Worm (Caenorhabditis elegans) whole organism, L2 larva: ENCODE measurements around the gene T07E3.3.

Experiments
- C34F6.9 ChIP-seq: fragments of 150-350 bp; optimal IDR thresholded peaks from 2 replicates; lab custom pipeline; 2014; ENCODE audit warnings: missing biosample characterization, missing genetic modification characterization
- R02D3.7 ChIP-seq: fragments of 150-350 bp; optimal IDR thresholded peaks from 2 replicates; lab custom pipeline; 2014; ENCODE audit warnings: missing biosample characterization, missing genetic modification characterization
- Y55F3AM.14 ChIP-seq: fragments of 200-800 bp; sonication (Bioruptor generic); optimal IDR thresholded peaks from 2 replicates; lab custom pipeline; 2018; ENCODE audit warnings: mild to moderate bottlenecking, missing genetic modification characterization, missing compliant biosample characterization
- ZK546.5 ChIP-seq: sonication (generic microtip); optimal IDR thresholded peaks from 2 replicates; lab custom pipeline; 2017; ENCODE audit warnings: missing biosample characterization, missing genetic modification characterization
- alr-1 ChIP-seq: fragments of 150-350 bp; optimal IDR thresholded peaks from 2 replicates; lab custom pipeline; 2014; ENCODE audit warnings: missing biosample characterization, missing genetic modification characterization
- aly-2 ChIP-seq: fragments of 150-350 bp; optimal IDR thresholded peaks from 2 replicates; lab custom pipeline; 2014; ENCODE audit warnings: missing biosample characterization, missing genetic modification characterization
- ama-1 ChIP-seq: fragments of 150-350 bp; optimal IDR thresholded peaks from 2 replicates; lab custom pipeline; 2018; ENCODE audit warnings: inconsistent platforms
- blmp-1 ChIP-seq: sonication (generic microtip); optimal IDR thresholded peaks from 2 replicates; lab custom pipeline; 2017; ENCODE audit warnings: missing genetic modification characterization, mild to moderate bottlenecking, missing compliant biosample characterization, antibody characterized with exemption, moderate library complexity; ENCODE audit not compliant: insufficient read depth
- ceh-82 ChIP-seq: fragments of 150-350 bp; optimal IDR thresholded peaks from 2 replicates; lab custom pipeline; 2014; ENCODE audit warnings: missing biosample characterization, missing genetic modification characterization
- crh-2 ChIP-seq: sonication (generic microtip); optimal IDR thresholded peaks from 2 replicates; lab custom pipeline; 2017; ENCODE audit warnings: missing biosample characterization, missing genetic modification characterization
- dmd-4 ChIP-seq: sonication (generic microtip); optimal IDR thresholded peaks from 2 replicates; lab custom pipeline; 2017; ENCODE audit warnings: missing biosample characterization, missing genetic modification characterization
- egl-27 ChIP-seq: sonication (generic microtip); optimal IDR thresholded peaks from 3 replicates; lab custom pipeline; 2017; ENCODE audit warnings: missing biosample characterization, missing genetic modification reagents, missing genetic modification characterization
- elt-1 ChIP-seq: fragments of 150-350 bp; optimal IDR thresholded peaks from 2 replicates; lab custom pipeline; 2014; ENCODE audit warnings: missing biosample characterization, missing genetic modification characterization
- elt-3 ChIP-seq: sonication (generic microtip); optimal IDR thresholded peaks from 2 replicates; lab custom pipeline; 2017; ENCODE audit warnings: missing biosample characterization, missing genetic modification characterization
- fos-1 ChIP-seq: fragments of 150-350 bp; optimal IDR thresholded peaks from 2 replicates; lab custom pipeline; 2014; ENCODE audit warnings: missing biosample characterization, missing genetic modification characterization
- gmeb-1 ChIP-seq: fragments of 150-350 bp; optimal IDR thresholded peaks from 2 replicates; lab custom pipeline; 2014; ENCODE audit warnings: missing biosample characterization, missing genetic modification characterization
- lin-13 ChIP-seq: fragments of 150-350 bp; optimal IDR thresholded peaks from 2 replicates; lab custom pipeline; 2014; ENCODE audit warnings: missing biosample characterization, missing genetic modification reagents, missing genetic modification characterization
- lin-39 ChIP-seq: fragments of 150-350 bp; optimal IDR thresholded peaks from 2 replicates; lab custom pipeline; 2014; ENCODE audit warnings: missing biosample characterization, missing genetic modification reagents, missing genetic modification characterization
- lsy-2 ChIP-seq, 2 experiments: fragments of 150-350 bp in 1 of 2; sonication (generic microtip) in 1 of 2; optimal IDR thresholded peaks; 2 replicates each; lab custom pipeline; 2014 to 2017; ENCODE audit warnings: missing biosample characterization in 2 of 2, missing genetic modification characterization in 2 of 2
- mab-5 ChIP-seq: fragments of 150-350 bp; optimal IDR thresholded peaks from 2 replicates; lab custom pipeline; 2014; ENCODE audit warnings: missing biosample characterization, missing genetic modification characterization
- mbf-1 ChIP-seq: sonication (generic microtip); optimal IDR thresholded peaks from 2 replicates; lab custom pipeline; 2017; ENCODE audit warnings: missing biosample characterization, missing genetic modification characterization
- mdl-1 ChIP-seq, 2 experiments: fragments of 150-350 bp in 1 of 2; sonication (generic microtip) in 1 of 2; optimal IDR thresholded peaks; 2 replicates each; lab custom pipeline; 2017; ENCODE audit warnings: missing biosample characterization in 2 of 2, missing genetic modification characterization in 2 of 2
- nhr-10 ChIP-seq: sonication (generic microtip); optimal IDR thresholded peaks from 2 replicates; lab custom pipeline; 2017; ENCODE audit warnings: missing biosample characterization, missing genetic modification characterization
- nhr-11 ChIP-seq: fragments of 150-350 bp; optimal IDR thresholded peaks from 2 replicates; lab custom pipeline; 2014; ENCODE audit warnings: missing biosample characterization, missing genetic modification characterization
- nhr-12 ChIP-seq: fragments of 150-350 bp; optimal IDR thresholded peaks from 2 replicates; lab custom pipeline; 2014; ENCODE audit warnings: missing biosample characterization, missing genetic modification characterization
- nhr-129 ChIP-seq: fragments of 150-350 bp; optimal IDR thresholded peaks from 2 replicates; lab custom pipeline; 2014; ENCODE audit warnings: missing biosample characterization, missing genetic modification characterization
- nhr-21 ChIP-seq: fragments of 150-350 bp; optimal IDR thresholded peaks from 2 replicates; lab custom pipeline; 2014; ENCODE audit warnings: missing biosample characterization, missing genetic modification characterization
- nhr-237 ChIP-seq: fragments of 150-350 bp; optimal IDR thresholded peaks from 2 replicates; lab custom pipeline; 2014; ENCODE audit warnings: missing biosample characterization, missing genetic modification characterization
- nhr-25 ChIP-seq: fragments of 150-350 bp; sonication (generic microtip); optimal IDR thresholded peaks from 3 replicates; lab custom pipeline; 2014; ENCODE audit warnings: missing biosample characterization, missing genetic modification characterization
- nhr-77 ChIP-seq: fragments of 150-350 bp; optimal IDR thresholded peaks from 2 replicates; lab custom pipeline; 2014; ENCODE audit warnings: missing biosample characterization, missing genetic modification characterization
- peb-1 ChIP-seq: fragments of 150-350 bp; optimal IDR thresholded peaks from 2 replicates; lab custom pipeline; 2014; ENCODE audit warnings: missing biosample characterization, missing genetic modification characterization
- sem-4 ChIP-seq: fragments of 150-350 bp; optimal IDR thresholded peaks from 2 replicates; lab custom pipeline; 2014; ENCODE audit warnings: missing biosample characterization, missing genetic modification reagents, missing genetic modification characterization
- skn-1 ChIP-seq: sonication (generic microtip); optimal IDR thresholded peaks from 2 replicates; lab custom pipeline; 2017; ENCODE audit warnings: missing biosample characterization, missing genetic modification characterization
- sma-3 ChIP-seq: sonication (generic microtip); optimal IDR thresholded peaks from 2 replicates; lab custom pipeline; 2016; ENCODE audit warnings: missing genetic modification reagents, missing genetic modification characterization, missing compliant biosample characterization
- sma-9 ChIP-seq, 2 experiments: fragments of 150-350 bp in 1 of 2; sonication (generic microtip) in 1 of 2; optimal IDR thresholded peaks; 2 replicates each; lab custom pipeline; 2014 to 2016; ENCODE audit warnings: missing genetic modification characterization in 2 of 2, mild to moderate bottlenecking in 1 of 2, missing biosample characterization in 1 of 2, missing compliant biosample characterization in 1 of 2, missing genetic modification reagents in 1 of 2, moderate library complexity in 1 of 2
- snpc-4 ChIP-seq: fragments of 150-350 bp; optimal IDR thresholded peaks from 2 replicates; lab custom pipeline; 2014; ENCODE audit warnings: missing biosample characterization, missing genetic modification characterization
- unc-39 ChIP-seq: fragments of 150-350 bp; optimal IDR thresholded peaks from 2 replicates; lab custom pipeline; 2014; ENCODE audit warnings: missing biosample characterization, missing genetic modification characterization
- unc-55 ChIP-seq: fragments of 150-350 bp; sonication (generic microtip); optimal IDR thresholded peaks from 3 replicates; lab custom pipeline; 2014; ENCODE audit warnings: missing biosample characterization, missing genetic modification reagents, missing genetic modification characterization
- unc-62 ChIP-seq: fragments of 150-350 bp; optimal IDR thresholded peaks from 2 replicates; lab custom pipeline; 2014; ENCODE audit warnings: missing biosample characterization, missing genetic modification reagents, missing genetic modification characterization
- zag-1 ChIP-seq: fragments of 150-350 bp; optimal IDR thresholded peaks from 2 replicates; lab custom pipeline; 2014; ENCODE audit warnings: missing biosample characterization, missing genetic modification characterization
- ztf-1 ChIP-seq: fragments of 200-800 bp; sonication (Bioruptor generic); conservative IDR thresholded peaks from 2 replicates; pipeline ENCODE4 v1.3.6; 2022; ENCODE audit warnings: missing genetic modification characterization, missing compliant biosample characterization
- ztf-11 ChIP-seq: sonication (generic microtip); optimal IDR thresholded peaks from 2 replicates; lab custom pipeline; 2017; ENCODE audit warnings: missing biosample characterization, missing genetic modification characterization
- ztf-4 ChIP-seq: fragments of 150-350 bp; optimal IDR thresholded peaks from 2 replicates; lab custom pipeline; 2014; ENCODE audit warnings: missing biosample characterization, missing genetic modification characterization

The T07E3.3 gene

DNA sequence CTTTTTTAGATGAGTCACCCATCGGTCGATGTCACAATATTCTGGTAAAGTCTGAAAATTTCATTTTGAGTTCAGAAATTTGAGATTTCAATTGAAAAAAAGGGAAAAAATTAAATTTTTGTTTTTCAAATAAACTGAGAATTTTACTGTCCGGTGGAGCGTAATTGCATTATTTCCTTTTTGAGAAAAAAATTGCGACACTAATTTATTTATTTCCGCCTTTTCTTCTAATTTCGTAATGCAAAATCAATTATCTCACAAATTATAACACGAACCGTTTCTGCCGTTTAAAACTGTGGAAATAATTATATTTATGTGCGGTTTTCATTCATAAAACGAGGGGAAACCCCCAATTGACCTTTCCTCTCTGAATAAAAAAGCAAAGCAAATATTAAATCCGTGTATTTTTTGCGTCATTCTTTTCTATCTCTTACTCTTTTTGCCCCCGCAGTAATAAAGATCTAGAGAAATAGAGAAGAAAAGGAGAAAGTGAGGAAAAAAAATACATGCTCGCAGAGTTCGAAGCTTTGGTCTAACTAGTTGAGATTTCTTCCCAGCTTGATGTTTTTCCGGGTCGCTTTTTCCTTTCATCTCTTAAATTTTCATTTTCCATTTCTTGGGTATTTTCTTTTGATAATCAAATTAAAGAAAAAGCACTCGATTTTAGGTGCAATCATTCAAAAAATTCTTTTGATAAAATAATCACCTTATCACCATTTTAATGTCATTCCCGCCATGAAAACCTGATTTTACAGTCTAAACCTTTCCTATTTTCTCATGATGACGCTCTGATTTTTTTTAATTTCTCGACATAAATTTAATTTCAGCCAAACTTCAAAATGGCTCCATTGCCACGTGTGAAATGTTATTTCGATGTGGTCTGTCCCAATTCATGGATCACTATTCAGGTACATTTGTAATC, at the start of gene T07E3.3, which contains the start of gene brc-2:
Gene T07E3.3 (plus strand): TSS at position 822 of the 922 bp plus-strand sequence.
Gene brc-2 (minus strand): TSS at position 51 of the 922 bp plus-strand sequence.
- no peak for TF ChIP-seq gmeb-1
- peak; percentile 52 for TF ChIP-seq C34F6.9 (tag; lab: Kevin White, UChicago)
- peak; percentile 2 for TF ChIP-seq nhr-129
- TF ChIP-seq sma-9 (GFP tag; optimal IDR thresholded peaks at IDR 0.05; lab: Kevin White, UChicago) = peak; percentile 2
- no peak for TF ChIP-seq sma-9 (tag; optimal IDR thresholded peaks at IDR 0.05; lab: Kevin White, UChicago)
- no peak for TF ChIP-seq snpc-4 (tag; lab: Kevin White, UChicago)
- no peak for TF ChIP-seq skn-1 (tag; lab: Kevin White, UChicago)
- TF ChIP-seq nhr-25 = no peak
- TF ChIP-seq alr-1 (tag; lab: Kevin White, UChicago) = no peak
- no peak for TF ChIP-seq ama-1 (lab: Kevin White, UChicago)
- no peak for TF ChIP-seq zag-1 (tag; lab: Kevin White, UChicago)
- peak in 1 of 2 experiments; percentile 11 for TF ChIP-seq lsy-2 (tag; optimal IDR thresholded peaks at IDR 0.05; lab: Kevin White, UChicago)
- TF ChIP-seq unc-55 = peak; percentile 13
- TF ChIP-seq nhr-237 (tag; lab: Kevin White, UChicago) = no peak
- no peak for TF ChIP-seq mdl-1 (tag; optimal IDR thresholded peaks at IDR 0.05; lab: Kevin White, UChicago)
- TF ChIP-seq ZK546.5 = no peak
- no peak for TF ChIP-seq lin-39 (tag; lab: Kevin White, UChicago)
- no peak for TF ChIP-seq elt-3
- no peak for TF ChIP-seq nhr-77 (tag; lab: Kevin White, UChicago)
- peak; percentile 65 for TF ChIP-seq fos-1
- no peak for TF ChIP-seq egl-27

DNA sequence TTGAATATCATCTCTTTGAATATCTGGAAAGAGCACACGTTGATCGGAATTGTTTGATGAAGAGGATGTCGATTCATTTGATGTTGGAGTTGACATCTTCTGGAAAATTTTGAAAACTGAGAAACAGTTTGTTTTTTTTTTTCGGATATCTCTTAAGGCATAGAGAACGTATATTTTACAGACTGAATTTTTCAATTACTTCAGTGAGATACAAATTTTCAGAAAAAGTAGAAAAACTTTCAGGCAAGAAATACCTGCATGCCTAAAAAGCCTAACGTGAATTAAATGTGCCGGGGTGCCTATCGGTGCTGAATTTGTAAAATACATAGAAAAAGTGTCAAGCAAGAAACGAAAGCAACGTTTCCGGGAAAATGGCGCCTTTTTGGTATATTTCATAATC, 47.0 kb upstream of the T07E3.3 start, which contains the start of gene zak-1:
Gene zak-1 (minus strand): TSS at position 101 of the 400 bp plus-strand sequence.
- TF ChIP-seq C34F6.9 (tag; lab: Kevin White, UChicago) (no peak), ztf-4 (tag; lab: Kevin White, UChicago) (no peak), ceh-82 (tag; lab: Kevin White, UChicago) (no peak), peb-1 (no peak), dmd-4 (tag; lab: Kevin White, UChicago) (no peak), R02D3.7 (no peak), ztf-11 (no peak), unc-62 (GFP tag; lab: Kevin White, UChicago) (no peak), mdl-1 (tag; optimal IDR thresholded peaks at IDR 0.05; lab: Kevin White, UChicago) (no peak), zag-1 (tag; lab: Kevin White, UChicago) (no peak), mab-5 (tag; lab: Kevin White, UChicago) (no peak), nhr-11 (tag; lab: Kevin White, UChicago) (no peak), egl-27 (no peak), nhr-10 (tag; lab: Kevin White, UChicago) (no peak), Y55F3AM.14 (no peak)

DNA sequence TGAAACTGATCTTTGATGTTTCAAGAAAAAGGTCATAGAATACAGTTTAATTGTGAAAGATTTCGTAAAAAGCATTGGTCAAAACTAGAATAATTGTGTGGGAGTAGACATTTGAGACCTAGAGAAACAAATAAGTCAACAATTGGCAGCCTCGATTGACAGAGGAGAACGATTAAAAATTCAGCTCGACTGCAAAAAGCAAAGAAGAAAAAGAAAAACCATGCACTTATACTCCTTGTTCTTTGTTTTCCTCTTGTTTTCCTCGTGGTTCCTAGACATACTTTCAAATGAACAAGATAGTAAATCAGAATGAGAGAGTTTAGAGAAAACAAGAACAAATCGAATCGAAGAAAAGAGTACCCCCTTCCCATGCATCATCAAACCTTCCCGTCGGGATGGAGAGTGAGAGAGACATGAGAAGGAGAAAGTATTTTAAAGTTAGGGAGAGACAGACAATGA, 46.3 kb upstream of the T07E3.3 start:
- TF ChIP-seq unc-55 (no peak), Y55F3AM.14 (no peak), C34F6.9 (tag; lab: Kevin White, UChicago) (peak; percentile 54), nhr-21 (tag; lab: Kevin White, UChicago) (no peak), lin-13 (GFP tag; lab: Kevin White, UChicago) (no peak), nhr-129 (peak; percentile 85), elt-3 (no peak), alr-1 (tag; lab: Kevin White, UChicago) (no peak), nhr-11 (tag; lab: Kevin White, UChicago) (no peak), lin-39 (tag; lab: Kevin White, UChicago) (no peak), nhr-10 (tag; lab: Kevin White, UChicago) (no peak), ztf-1 (GFP tag; lab: Robert Waterston, UW) (no peak), unc-62 (GFP tag; lab: Kevin White, UChicago) (no peak), nhr-237 (tag; lab: Kevin White, UChicago) (no peak), crh-2 (tag; lab: Kevin White, UChicago) (peak; percentile 49), mab-5 (tag; lab: Kevin White, UChicago) (no peak), mbf-1 (no peak), egl-27 (no peak), sem-4 (tag; lab: Kevin White, UChicago) (no peak), R02D3.7 (no peak), zag-1 (tag; lab: Kevin White, UChicago) (no peak), blmp-1 (tag; lab: Kevin White, UChicago) (peak; percentile 64), mdl-1 (tag; optimal IDR thresholded peaks at IDR 0.05; lab: Kevin White, UChicago) (peak; percentile 2 to 43), elt-1 (tag; lab: Kevin White, UChicago) (no peak), dmd-4 (tag; lab: Kevin White, UChicago) (no peak), ZK546.5 (no peak), nhr-25 (peak; percentile 33), ztf-11 (no peak), nhr-12 (no peak), gmeb-1 (peak; percentile 61), aly-2 (tag; lab: Kevin White, UChicago) (no peak), fos-1 (peak; percentile 93), snpc-4 (tag; lab: Kevin White, UChicago) (no peak), unc-39 (tag; lab: Kevin White, UChicago) (no peak), skn-1 (tag; lab: Kevin White, UChicago) (no peak), lsy-2 (tag; optimal IDR thresholded peaks at IDR 0.05; lab: Kevin White, UChicago) (peak in 1 of 2 experiments; percentile 55), sma-3 (GFP tag; lab: Kevin White, UChicago) (no peak)
